Fruit fly (Drosophila melanogaster): ENCODE measurements around the gene fray.
A peak's percentile ranks its signal among the peaks of the same experiment; 100 is the strongest.

fray gene

dm6 chr3R:18573699-18574259 is 888 bp downstream of the fray start (continued):
- TF ChIP-seq CG12155 (GFP tag; optimal IDR thresholded peaks at IDR 0.05), result peak; percentile 92
- TF ChIP-seq sens-2 (GFP tag; IDR thresholded peaks at IDR 0.05), result peak; percentile 75
- peak; percentile 75 for TF ChIP-seq B-H1 (GFP tag; IDR thresholded peaks at IDR 0.05)
- peak; percentile 88 for TF ChIP-seq CG11398 (GFP tag; optimal IDR thresholded peaks at IDR 0.05)
- peak; percentile 37; the same call in 1 of the 2 replicates for TF ChIP-seq CG4360 (GFP tag; IDR thresholded peaks at IDR 0.05)
- peak; percentile 96 for TF ChIP-seq CG8924 (tag; optimal IDR thresholded peaks at IDR 0.05)
- TF ChIP-seq so (GFP tag; IDR thresholded peaks at IDR 0.05), result peak; percentile 95
- peak; percentile 90 for TF ChIP-seq CG12299 (tag; optimal IDR thresholded peaks at IDR 0.05)
- peak; percentile 96 for TF ChIP-seq sug (tag; optimal IDR thresholded peaks at IDR 0.05)
- TF ChIP-seq ro (GFP tag; IDR thresholded peaks at IDR 0.05), result peak; percentile 72
- peak; percentile 93 to 96 for TF ChIP-seq dpn (GFP tag; optimal IDR thresholded peaks at IDR 0.05)
- peak; percentile 69 for TF ChIP-seq B-H2 (GFP tag; optimal IDR thresholded peaks at IDR 0.05)
- peak; percentile 80 for TF ChIP-seq ranshi (GFP tag; IDR thresholded peaks at IDR 0.05)
- no peak for TF ChIP-seq tna (GFP tag; IDR thresholded peaks at IDR 0.05; ENCODE audit: partially characterized antibody)
- TF ChIP-seq ab (GFP tag; optimal IDR thresholded peaks at IDR 0.05), result peak; percentile 76
- TF ChIP-seq CG14014 (GFP tag; IDR thresholded peaks at IDR 0.05), result peak; percentile 93
- peak; percentile 89 for TF ChIP-seq Vsx1 (GFP tag; optimal IDR thresholded peaks at IDR 0.05)
- TF ChIP-seq exex (tag; optimal IDR thresholded peaks at IDR 0.05), result peak; percentile 64
- TF ChIP-seq CG10565 (GFP tag; optimal IDR thresholded peaks at IDR 0.05), result peak; percentile 76
- peak; percentile 92 for TF ChIP-seq cwo (GFP tag; optimal IDR thresholded peaks at IDR 0.05)
- peak; percentile 88 for TF ChIP-seq nom (GFP tag; optimal IDR thresholded peaks at IDR 0.05)
- peak; percentile 94 for TF ChIP-seq Fer1 (GFP tag; optimal IDR thresholded peaks at IDR 0.05)
- TF ChIP-seq vfl (GFP tag; optimal IDR thresholded peaks at IDR 0.05), result peak; percentile 75
- peak; percentile 89 for TF ChIP-seq NC2β (GFP tag; optimal IDR thresholded peaks at IDR 0.05)
- TF ChIP-seq CG8765 (GFP tag; IDR thresholded peaks at IDR 0.05), result peak; percentile 68; the same call in 1 of the 2 replicates
- peak; percentile 83 for TF ChIP-seq NFAT (GFP tag; IDR thresholded peaks at IDR 0.05)
- peak; percentile 94 for TF ChIP-seq odd (GFP tag; optimal IDR thresholded peaks at IDR 0.05)
- TF ChIP-seq salm (tag; optimal IDR thresholded peaks at IDR 0.05), result peak; percentile 90
- TF ChIP-seq pum (GFP tag; optimal IDR thresholded peaks at IDR 0.05), result peak; percentile 81
- TF ChIP-seq Atf6 (GFP tag; IDR thresholded peaks at IDR 0.05), result peak; percentile 94
- no peak; the same call in 2 of the 3 replicates for TF ChIP-seq z (GFP tag; IDR thresholded peaks at IDR 0.05)
- TF ChIP-seq CG14860 (GFP tag; IDR thresholded peaks at IDR 0.05; ENCODE audit: partially characterized antibody), result no peak
- no peak for TF ChIP-seq CG16813 (GFP tag; IDR thresholded peaks at IDR 0.05; ENCODE audit: partially characterized antibody)
- TF ChIP-seq ara (GFP tag; IDR thresholded peaks at IDR 0.05), result peak; percentile 87
- peak; percentile 97 for TF ChIP-seq CG12391 (tag; optimal IDR thresholded peaks at IDR 0.05)
- TF ChIP-seq CG16815 (GFP tag; optimal IDR thresholded peaks at IDR 0.05), result peak; percentile 91
- TF ChIP-seq Trl (optimal IDR thresholded peaks at IDR 0.05), result peak; percentile 91 to 95
- TF ChIP-seq Trl (GFP tag; optimal IDR thresholded peaks at IDR 0.05), result peak; percentile 87
- peak; percentile 93 for TF ChIP-seq CG9932 (GFP tag; IDR thresholded peaks at IDR 0.05)
- peak; percentile 83 for TF ChIP-seq CG3407 (GFP tag; optimal IDR thresholded peaks at IDR 0.05)
- TF ChIP-seq CG31388 (GFP tag; optimal IDR thresholded peaks at IDR 0.05), result peak; percentile 79
- TF ChIP-seq Opbp (GFP tag; IDR thresholded peaks at IDR 0.05; ENCODE audit: partially characterized antibody), result no peak
- TF ChIP-seq CG3163 (GFP tag; optimal IDR thresholded peaks at IDR 0.05), result peak; percentile 84
- no peak for TF ChIP-seq sna (GFP tag; IDR thresholded peaks at IDR 0.05; ENCODE audit: partially characterized antibody)
- peak; percentile 88 for TF ChIP-seq CG2202 (tag; optimal IDR thresholded peaks at IDR 0.05)
- peak; percentile 75 for TF ChIP-seq CG10274 (GFP tag; optimal IDR thresholded peaks at IDR 0.05)
- TF ChIP-seq disco-r (GFP tag; optimal IDR thresholded peaks at IDR 0.05), result peak; percentile 84
- TF ChIP-seq dmrt99B (tag; optimal IDR thresholded peaks at IDR 0.05), result peak; percentile 95
- peak; percentile 97 for TF ChIP-seq CG18262 (tag; optimal IDR thresholded peaks at IDR 0.05)
- TF ChIP-seq mam (GFP tag; optimal IDR thresholded peaks at IDR 0.05), result peak; percentile 93
